Worm (Caenorhabditis elegans) whole organism, L4 larva: ENCODE data around the gene T10H10.2.

ENCODE experiments used
- F10B5.3 ChIP-seq: sonication (generic microtip); optimal IDR thresholded peaks from 2 replicates; lab custom pipeline; 2016; ENCODE audit warnings: mild to moderate bottlenecking, missing genetic modification characterization, missing compliant biosample characterization
- Y105C5A.15 ChIP-seq: fragments of 200-800 bp; sonication (Bioruptor generic); IDR thresholded peaks from 2 replicates; pipeline ENCODE4 v1.3.6; 2022; ENCODE audit warnings: missing genetic modification characterization, missing compliant biosample characterization
- dmd-9 ChIP-seq: fragments of 200-800 bp; sonication (Bioruptor generic); IDR thresholded peaks from 2 replicates; pipeline ENCODE4 v1.3.6; 2022; ENCODE audit warnings: missing genetic modification reagents, missing genetic modification characterization, missing compliant biosample characterization
- hlh-30 ChIP-seq: sonication (generic microtip); optimal IDR thresholded peaks from 2 replicates; lab custom pipeline; 2017; ENCODE audit warnings: antibody characterized with exemption, mild to moderate bottlenecking, missing genetic modification characterization, missing compliant biosample characterization; ENCODE audit not compliant: insufficient read depth
- lin-39 ChIP-seq: fragments of 150-350 bp; optimal IDR thresholded peaks from 2 replicates; lab custom pipeline; 2014; ENCODE audit warnings: missing biosample characterization, missing genetic modification reagents, missing genetic modification characterization
- mep-1 ChIP-seq: fragments of 150-350 bp; sonication (generic microtip); optimal IDR thresholded peaks from 3 replicates; lab custom pipeline; 2014; ENCODE audit warnings: missing biosample characterization, missing genetic modification characterization
- nhr-11 ChIP-seq: fragments of 150-350 bp; optimal IDR thresholded peaks from 2 replicates; lab custom pipeline; 2014; ENCODE audit warnings: missing biosample characterization, missing genetic modification characterization
- nhr-41 ChIP-seq: fragments of 200-800 bp; sonication (Bioruptor generic); IDR thresholded peaks from 2 replicates; pipeline ENCODE4 v1.3.6; 2022; ENCODE audit warnings: missing genetic modification reagents, missing genetic modification characterization, missing compliant biosample characterization
- nhr-42 ChIP-seq: fragments of 200-800 bp; sonication (Bioruptor generic); IDR thresholded peaks from 2 replicates; pipeline ENCODE4 v1.3.6; 2022; ENCODE audit warnings: missing genetic modification characterization, missing compliant biosample characterization
- pqm-1 ChIP-seq: sonication (generic microtip); optimal IDR thresholded peaks from 2 replicates; lab custom pipeline; 2017; ENCODE audit warnings: missing biosample characterization, missing genetic modification characterization
- unc-62 ChIP-seq, 3 experiments: fragments of 150-350 bp in 1 of 3; sonication (generic microtip); optimal IDR thresholded peaks in 2 of 3; peaks in 1 of 3; 1 replicate in 1 of 3; 2 replicates in 2 of 3; lab custom pipeline; 2014 to 2017; ENCODE audit warnings: missing biosample characterization in 3 of 3, missing genetic modification characterization in 3 of 3, missing genetic modification reagents in 3 of 3, missing genotype in 1 of 3
- zfp-2 ChIP-seq: sonication (generic microtip); optimal IDR thresholded peaks from 2 replicates; lab custom pipeline; 2016; ENCODE audit warnings: mild to moderate bottlenecking, missing genetic modification characterization, missing compliant biosample characterization
- ztf-11 ChIP-seq: fragments of 150-350 bp; optimal IDR thresholded peaks from 2 replicates; lab custom pipeline; 2014; ENCODE audit warnings: missing biosample characterization, missing genetic modification characterization

DNA sequence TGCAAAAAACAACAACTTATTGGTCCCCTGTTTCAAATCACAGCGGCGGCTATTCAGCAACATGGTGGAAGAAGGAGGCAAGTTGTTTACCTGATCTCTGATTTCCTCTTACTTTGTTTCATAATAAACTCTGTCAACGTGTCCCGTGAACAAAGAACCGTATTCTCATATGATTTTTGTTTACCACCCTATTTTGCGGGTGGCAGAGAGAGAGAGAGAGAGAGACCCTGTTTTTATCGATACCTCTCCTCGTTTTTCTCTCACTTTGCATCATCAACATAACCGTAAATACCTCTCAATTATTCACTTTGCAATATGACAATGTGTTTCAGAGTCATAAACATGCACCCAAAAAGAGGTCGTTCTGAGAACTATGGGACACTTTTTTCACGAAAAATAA, 22.9 kb downstream of the T10H10.2 start:
- TF ChIP-seq hlh-30 (tag; lab: Kevin White, UChicago) (peak; percentile 53), Y105C5A.15 (no peak), nhr-11 (tag; lab: Kevin White, UChicago) (no peak), zfp-2 (tag; lab: Kevin White, UChicago) (no peak), mep-1 (no peak), lin-39 (tag; lab: Kevin White, UChicago) (no peak), nhr-41 (GFP tag; lab: Robert Waterston, UW) (no peak), pqm-1 (tag; lab: Kevin White, UChicago) (no peak), F10B5.3 (tag; lab: Kevin White, UChicago) (no peak), unc-62 (GFP tag; optimal IDR thresholded peaks at IDR 0.05 in 1 of 2; lab: Kevin White, UChicago) (no peak), unc-62 (tag; optimal IDR thresholded peaks at IDR 0.05; lab: Kevin White, UChicago) (no peak), nhr-42 (GFP tag; lab: Robert Waterston, UW) (no peak), ztf-11 (no peak), dmd-9 (GFP tag; lab: Robert Waterston, UW) (no peak)
